Worm (Caenorhabditis elegans) whole organism, early embryonic: ENCODE results near the gene F40F8.11.

Experiments
- B0310.2 ChIP-seq: sonication (generic microtip); optimal IDR thresholded peaks from 2 replicates; lab custom pipeline; 2016; ENCODE audit warnings: mild to moderate bottlenecking, missing genetic modification characterization, missing compliant biosample characterization
- F13C5.2 ChIP-seq: sonication (generic microtip); optimal IDR thresholded peaks from 2 replicates; lab custom pipeline; 2017; ENCODE audit warnings: mild to moderate bottlenecking, missing genetic modification characterization, inconsistent platforms, missing compliant biosample characterization
- aly-1 ChIP-seq: sonication (generic microtip); optimal IDR thresholded peaks from 2 replicates; lab custom pipeline; 2016; ENCODE audit warnings: missing genetic modification characterization, missing compliant biosample characterization
- ama-1 ChIP-seq: fragments of 150-350 bp; optimal IDR thresholded peaks from 2 replicates; lab custom pipeline; 2014
- ceh-13 ChIP-seq: fragments of 200-800 bp; sonication (Bioruptor generic); optimal IDR thresholded peaks from 2 replicates; lab custom pipeline; 2018; ENCODE audit warnings: mild to moderate bottlenecking, missing genetic modification characterization, missing compliant biosample characterization
- ceh-36 ChIP-seq: sonication (generic microtip); optimal IDR thresholded peaks from 2 replicates; lab custom pipeline; 2016; ENCODE audit warnings: missing genetic modification characterization, inconsistent platforms, missing compliant biosample characterization
- ets-7 ChIP-seq: sonication (generic microtip); optimal IDR thresholded peaks from 2 replicates; lab custom pipeline; 2016; ENCODE audit warnings: missing genotype, missing genetic modification characterization, missing compliant biosample characterization
- flt-1 ChIP-seq: fragments of 200-800 bp; sonication (Bioruptor generic); IDR thresholded peaks from 2 replicates; pipeline ENCODE4 v1.3.6; 2022; ENCODE audit warnings: missing genetic modification characterization, missing compliant biosample characterization
- hmbx-1 ChIP-seq: sonication (generic microtip); optimal IDR thresholded peaks from 2 replicates; lab custom pipeline; 2016; ENCODE audit warnings: mild to moderate bottlenecking, missing genetic modification characterization, missing compliant biosample characterization
- hmg-4 ChIP-seq: fragments of 200-800 bp; sonication (Bioruptor generic); optimal IDR thresholded peaks from 2 replicates; lab custom pipeline; 2018; ENCODE audit warnings: mild to moderate bottlenecking, missing genetic modification characterization, missing compliant biosample characterization
- hnd-1 ChIP-seq: sonication (generic microtip); optimal IDR thresholded peaks from 2 replicates; lab custom pipeline; 2016; ENCODE audit warnings: missing genetic modification characterization, missing compliant biosample characterization
- pes-1 ChIP-seq: fragments of 200-800 bp; sonication (Bioruptor generic); IDR thresholded peaks from 2 replicates; pipeline ENCODE4 v1.3.6; 2022; ENCODE audit warnings: missing genetic modification reagents, missing genetic modification characterization, missing compliant biosample characterization
- scrt-1 ChIP-seq: fragments of 200-800 bp; sonication (Bioruptor generic); IDR thresholded peaks from 2 replicates; pipeline ENCODE4 v1.3.6; 2022; ENCODE audit warnings: missing genetic modification characterization, missing compliant biosample characterization
- sea-1 ChIP-seq: fragments of 200-800 bp; sonication (Bioruptor generic); conservative IDR thresholded peaks from 2 replicates; pipeline ENCODE4 v1.3.6; 2022; ENCODE audit warnings: missing genetic modification characterization, missing compliant biosample characterization
- tbx-11 ChIP-seq: fragments of 200-800 bp; sonication (Bioruptor generic); IDR thresholded peaks from 2 replicates; pipeline ENCODE4 v1.3.6; 2022; ENCODE audit warnings: missing genetic modification characterization, missing compliant biosample characterization
- tbx-37 ChIP-seq: fragments of 200-800 bp; sonication (Bioruptor generic); conservative IDR thresholded peaks from 2 replicates; pipeline ENCODE4 v1.3.6; 2022; ENCODE audit warnings: missing genetic modification reagents, missing genetic modification characterization, missing compliant biosample characterization
- tra-4 ChIP-seq: sonication (generic microtip); optimal IDR thresholded peaks from 2 replicates; lab custom pipeline; 2017; ENCODE audit warnings: missing genetic modification characterization, missing compliant biosample characterization

Gene F40F8.11

DNA sequence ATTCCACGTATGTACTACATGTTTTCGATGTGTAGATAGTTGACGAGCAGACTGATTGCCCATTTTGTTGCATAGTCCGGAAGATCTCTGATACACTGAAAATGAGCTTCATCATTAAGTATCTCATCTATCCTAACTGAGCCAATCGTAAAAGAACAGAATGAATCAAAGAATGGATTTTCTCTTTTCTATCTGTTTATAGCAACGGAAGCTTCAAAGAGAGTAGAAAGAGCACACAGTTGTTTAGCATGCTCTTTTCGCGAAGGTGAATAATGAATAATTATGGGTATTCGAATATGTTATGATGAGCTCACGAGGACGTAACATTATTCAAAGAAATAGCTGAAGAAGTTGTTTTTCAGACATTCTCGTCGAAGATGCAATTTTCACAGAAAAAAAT lies 21.3 kb downstream of the F40F8.11 start, which contains the start of gene glb-4:
Gene glb-4, minus strand, starts transcription at position 101 of the 400 bp plus-strand sequence.
- TF ChIP-seq aly-1 (tag; lab: Kevin White, UChicago) (no peak), B0310.2 (tag; lab: Kevin White, UChicago) (no peak), sea-1 (GFP tag; lab: Robert Waterston, UW) (no peak), F13C5.2 (no peak), hnd-1 (no peak), tbx-37 (GFP tag; lab: Robert Waterston, UW) (no peak), flt-1 (GFP tag; lab: Robert Waterston, UW) (no peak), hmg-4 (GFP tag; lab: Kevin White, UChicago) (no peak)

DNA sequence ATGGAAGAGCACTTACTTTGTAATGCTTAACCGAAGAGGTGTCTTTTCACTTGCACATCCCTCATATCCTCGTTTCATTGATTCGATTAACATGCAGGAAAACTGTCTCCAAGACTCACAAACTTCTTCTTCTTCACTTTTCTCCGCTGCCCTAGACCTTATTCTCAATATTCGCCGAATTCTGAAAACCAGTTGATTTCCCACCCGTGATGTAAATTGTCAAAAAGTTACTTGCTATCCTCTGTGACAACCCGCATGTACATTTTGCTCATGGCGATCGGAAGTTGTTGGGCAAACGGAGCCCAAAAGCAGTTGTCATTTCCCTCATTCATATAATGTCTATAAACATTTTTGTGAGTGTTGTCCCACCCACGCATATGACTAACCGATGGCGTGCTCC lies 22.0 kb downstream of the F40F8.11 start:
- TF ChIP-seq hmbx-1 (tag; lab: Kevin White, UChicago) (no peak), hmg-4 (GFP tag; lab: Kevin White, UChicago) (no peak), scrt-1 (GFP tag; lab: Robert Waterston, UW) (no peak), B0310.2 (tag; lab: Kevin White, UChicago) (no peak), tbx-11 (GFP tag; lab: Robert Waterston, UW) (no peak), hnd-1 (no peak), tra-4 (no peak), sea-1 (GFP tag; lab: Robert Waterston, UW) (no peak)

DNA sequence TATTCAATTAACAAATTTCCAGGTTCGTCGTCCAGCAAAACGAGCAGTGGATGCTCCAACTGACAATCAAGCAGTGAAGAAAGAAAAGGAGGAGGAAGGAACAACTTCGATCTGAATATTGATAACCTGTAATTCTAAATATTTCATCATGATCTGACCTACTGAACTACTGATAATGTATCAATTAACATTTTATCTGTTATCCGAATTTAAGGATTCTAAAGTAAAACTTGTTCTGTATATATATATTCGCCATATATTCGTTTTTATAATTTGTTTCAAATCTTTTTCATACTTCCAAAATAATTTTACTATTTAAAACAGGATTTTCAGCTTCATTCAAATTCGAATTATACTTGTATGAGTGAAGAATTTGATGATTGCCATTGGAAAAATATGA lies 24.6 kb downstream of the F40F8.11 start, which contains the start of gene apc-17:
Gene apc-17, plus strand, starts transcription at position 301 of the 400 bp plus-strand sequence.
- TF ChIP-seq scrt-1 (GFP tag; lab: Robert Waterston, UW), result no peak
- TF ChIP-seq B0310.2 (tag; lab: Kevin White, UChicago), result no peak
- no peak for TF ChIP-seq tbx-37 (GFP tag; lab: Robert Waterston, UW)
- no peak for TF ChIP-seq hnd-1
- TF ChIP-seq ceh-13, result no peak
- no peak for TF ChIP-seq aly-1 (tag; lab: Kevin White, UChicago)
- TF ChIP-seq pes-1 (GFP tag; lab: Robert Waterston, UW), result no peak
- TF ChIP-seq flt-1 (GFP tag; lab: Robert Waterston, UW), result no peak
- TF ChIP-seq hmbx-1 (tag; lab: Kevin White, UChicago), result no peak
- TF ChIP-seq sea-1 (GFP tag; lab: Robert Waterston, UW), result no peak
- no peak for TF ChIP-seq ets-7
- no peak for TF ChIP-seq hmg-4 (GFP tag; lab: Kevin White, UChicago)
- TF ChIP-seq tbx-11 (GFP tag; lab: Robert Waterston, UW), result no peak
- no peak for TF ChIP-seq ama-1

DNA sequence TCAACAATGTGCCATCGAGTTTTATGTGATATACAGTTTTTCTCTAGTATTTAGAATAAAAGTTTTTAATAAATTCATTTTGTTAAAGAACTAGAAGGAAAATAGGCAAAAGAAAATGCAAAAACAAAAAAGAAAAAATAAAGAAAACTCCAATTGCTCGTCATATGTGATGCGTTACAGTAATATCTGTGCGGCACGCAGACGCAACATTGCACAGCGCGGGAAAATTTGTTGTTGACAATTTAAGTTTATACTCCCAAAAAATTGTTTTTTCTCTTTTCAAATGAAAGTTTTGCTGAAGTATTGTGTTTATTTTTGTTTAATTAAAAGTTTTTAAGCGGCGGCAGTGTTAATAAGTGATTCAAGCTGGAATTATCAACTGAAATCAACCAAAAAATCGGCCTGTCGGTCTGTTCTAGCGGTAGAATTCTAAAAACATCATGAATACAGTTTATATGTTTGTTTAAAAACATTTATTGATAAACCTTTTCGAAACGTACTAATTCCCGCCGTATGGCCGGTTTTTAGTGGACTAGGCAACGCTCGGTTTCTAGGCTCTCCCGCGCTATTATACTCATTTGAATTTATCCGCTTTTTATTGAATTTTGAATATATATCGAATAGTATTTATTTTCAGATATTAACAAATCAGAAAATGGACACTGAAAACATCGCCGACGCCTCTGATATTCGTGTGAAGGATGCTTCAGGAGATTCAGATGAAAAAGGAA lies 26.2 kb downstream of the F40F8.11 start, which contains the start of gene nasp-1:
Gene nasp-1, plus strand, starts transcription at position 632 of the 731 bp plus-strand sequence.
- TF ChIP-seq sea-1 (GFP tag; lab: Robert Waterston, UW) (no peak), hmbx-1 (tag; lab: Kevin White, UChicago) (no peak), tra-4 (no peak), aly-1 (tag; lab: Kevin White, UChicago) (no peak)

DNA sequence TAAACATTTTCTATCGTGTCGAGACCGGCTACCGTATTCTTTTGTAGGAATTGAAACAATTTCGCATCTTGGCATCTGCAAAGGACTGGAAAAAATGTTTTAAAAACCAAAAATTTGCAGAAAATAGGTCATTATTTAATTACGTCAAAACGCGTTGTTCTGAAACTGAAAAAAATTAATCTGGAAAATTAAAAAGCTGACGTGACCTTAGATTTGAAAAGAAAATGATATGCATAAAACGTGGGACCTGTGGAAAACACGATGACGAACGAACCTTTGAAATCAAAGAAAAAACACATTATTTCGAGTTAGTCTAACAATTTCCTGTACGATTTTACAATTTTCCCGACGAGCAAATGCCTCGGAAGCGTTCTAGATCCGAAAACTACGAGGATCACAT lies 28.2 kb downstream of the F40F8.11 start, which contains the start of gene C09H10.9:
Gene C09H10.9, plus strand, starts transcription at position 301 of the 400 bp plus-strand sequence.
- TF ChIP-seq hnd-1, result no peak
- TF ChIP-seq sea-1 (GFP tag; lab: Robert Waterston, UW), result no peak
- no peak for TF ChIP-seq B0310.2 (tag; lab: Kevin White, UChicago)
- TF ChIP-seq ets-7, result no peak
- no peak for TF ChIP-seq aly-1 (tag; lab: Kevin White, UChicago)
- no peak for TF ChIP-seq flt-1 (GFP tag; lab: Robert Waterston, UW)
- TF ChIP-seq F13C5.2, result no peak
- no peak for TF ChIP-seq pes-1 (GFP tag; lab: Robert Waterston, UW)
- TF ChIP-seq hmg-4 (GFP tag; lab: Kevin White, UChicago), result no peak
- TF ChIP-seq tbx-37 (GFP tag; lab: Robert Waterston, UW), result no peak

DNA sequence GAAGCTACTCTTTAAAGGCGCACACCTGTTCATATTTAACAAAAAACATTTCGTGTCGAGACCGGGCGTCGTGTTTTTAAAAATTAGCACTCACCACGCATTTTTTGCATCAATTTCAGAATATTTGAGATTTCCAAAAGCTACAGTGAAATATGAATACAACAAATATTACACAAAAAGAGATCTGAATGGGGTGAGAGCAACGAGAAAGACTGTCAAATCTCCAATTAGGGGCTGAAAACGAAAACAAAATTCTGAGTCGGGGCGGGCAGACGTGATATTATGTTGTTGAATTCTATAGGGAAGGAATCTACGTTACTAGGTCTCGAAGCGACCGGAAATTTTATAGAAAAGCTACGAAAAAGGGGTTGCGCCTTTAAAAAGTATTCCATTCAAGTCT lies 28.7 kb downstream of the F40F8.11 start, which contains the start of gene C09H10.5:
Gene C09H10.5, minus strand, starts transcription at position 101 of the 400 bp plus-strand sequence.
- TF ChIP-seq F13C5.2, result no peak
- no peak for TF ChIP-seq pes-1 (GFP tag; lab: Robert Waterston, UW)
- no peak for TF ChIP-seq hmbx-1 (tag; lab: Kevin White, UChicago)
- TF ChIP-seq aly-1 (tag; lab: Kevin White, UChicago), result no peak
- TF ChIP-seq B0310.2 (tag; lab: Kevin White, UChicago), result no peak
- TF ChIP-seq hnd-1, result no peak
- TF ChIP-seq hmg-4 (GFP tag; lab: Kevin White, UChicago), result no peak
- no peak for TF ChIP-seq flt-1 (GFP tag; lab: Robert Waterston, UW)
- no peak for TF ChIP-seq tra-4
- TF ChIP-seq tbx-37 (GFP tag; lab: Robert Waterston, UW), result no peak

DNA sequence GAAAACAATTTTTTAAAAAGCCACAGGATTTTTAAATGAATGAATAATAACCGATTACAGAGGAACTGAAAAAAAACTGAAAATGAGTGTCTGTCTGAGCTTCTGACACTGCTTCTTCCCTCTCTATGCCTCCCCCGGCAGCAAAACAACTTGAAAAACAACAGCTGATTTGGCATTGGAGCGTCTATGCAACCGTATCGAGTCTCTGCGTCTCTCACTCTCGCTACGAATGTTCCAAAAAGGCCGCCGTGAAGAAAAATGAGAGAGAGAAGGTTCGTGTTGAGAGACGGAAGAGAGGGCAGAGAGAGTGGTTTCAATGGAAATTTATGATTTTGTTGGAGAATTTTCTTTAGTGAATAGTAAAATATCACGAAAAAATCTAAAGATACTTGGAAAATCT lies 29.3 kb downstream of the F40F8.11 start:
- TF ChIP-seq ama-1 (no peak), ceh-36 (tag; lab: Kevin White, UChicago) (no peak), sea-1 (GFP tag; lab: Robert Waterston, UW) (no peak), F13C5.2 (peak; percentile 10), aly-1 (tag; lab: Kevin White, UChicago) (no peak), tra-4 (no peak)

DNA sequence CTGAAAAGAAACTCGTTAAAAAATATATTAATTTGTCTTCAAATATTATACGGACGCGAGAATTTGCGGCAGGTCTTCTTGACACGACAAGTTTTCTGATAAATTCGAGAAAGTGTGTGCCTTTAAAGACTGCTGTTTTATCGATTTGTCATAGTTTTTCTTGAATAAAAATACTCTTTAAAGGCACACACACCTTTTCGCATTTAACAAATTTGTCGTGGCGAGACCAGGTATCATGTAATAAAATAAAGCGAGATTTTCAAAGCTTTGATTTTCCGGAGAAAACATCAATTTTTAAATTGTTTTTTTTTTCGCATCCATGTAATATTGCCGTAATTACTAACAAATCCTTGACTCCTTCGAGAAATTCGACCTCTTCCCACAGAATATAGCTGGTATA lies 31.2 kb downstream of the F40F8.11 start:
- no peak for TF ChIP-seq tra-4
- TF ChIP-seq flt-1 (GFP tag; lab: Robert Waterston, UW), result no peak
- no peak for TF ChIP-seq ceh-36 (tag; lab: Kevin White, UChicago)
- no peak for TF ChIP-seq hmbx-1 (tag; lab: Kevin White, UChicago)
- TF ChIP-seq aly-1 (tag; lab: Kevin White, UChicago), result no peak
